Worm (Caenorhabditis elegans): ENCODE results near the gene F35H10.3.

- TF ChIP-seq F13C5.2 (tag; optimal IDR thresholded peaks at IDR 0.05) (no peak), B0310.2 (tag; optimal IDR thresholded peaks at IDR 0.05) (no peak), ama-1 (optimal IDR thresholded peaks at IDR 0.05) (peak; percentile 97), flt-1 (GFP tag; IDR thresholded peaks at IDR 0.05) (no peak), aly-1 (tag; optimal IDR thresholded peaks at IDR 0.05) (peak; percentile 47), hmg-4 (GFP tag; optimal IDR thresholded peaks at IDR 0.05) (no peak), hnd-1 (tag; optimal IDR thresholded peaks at IDR 0.05) (no peak), hmbx-1 (tag; optimal IDR thresholded peaks at IDR 0.05) (no peak)
Measured at ce11 chrIV:8333554-8333953, 7.8 kb downstream of the F35H10.3 start.
